Fruit fly (Drosophila melanogaster) whole organism: ENCODE data around the gene CG15390.

Experiments used
- CG8478 ChIP-seq: fragments of >200 bp; optimal IDR thresholded peaks from 2 replicates; lab custom pipeline; 2018; ENCODE audit warnings: inconsistent platforms
- Dll ChIP-seq: fragments of >200 bp; optimal IDR thresholded peaks from 2 replicates; lab custom pipeline; 2017
- EcR ChIP-seq, 2 experiments: fragments of >200 bp; optimal IDR thresholded peaks; 2 replicates each; lab custom pipeline; 2017; ENCODE audit warnings: missing biosample characterization in 2 of 2, missing genetic modification characterization in 2 of 2, missing genetic modification reagents in 2 of 2
- pan ChIP-seq: fragments of >200 bp; optimal IDR thresholded peaks from 2 replicates; lab custom pipeline; 2017
- psq ChIP-seq: fragments of >200 bp; optimal IDR thresholded peaks from 2 replicates; lab custom pipeline; 2017
- usp ChIP-seq: fragments of >200 bp; optimal IDR thresholded peaks from 2 replicates; lab custom pipeline; 2017; ENCODE audit warnings: missing biosample characterization, missing genetic modification characterization, mixed read lengths

Gene CG15390

DNA sequence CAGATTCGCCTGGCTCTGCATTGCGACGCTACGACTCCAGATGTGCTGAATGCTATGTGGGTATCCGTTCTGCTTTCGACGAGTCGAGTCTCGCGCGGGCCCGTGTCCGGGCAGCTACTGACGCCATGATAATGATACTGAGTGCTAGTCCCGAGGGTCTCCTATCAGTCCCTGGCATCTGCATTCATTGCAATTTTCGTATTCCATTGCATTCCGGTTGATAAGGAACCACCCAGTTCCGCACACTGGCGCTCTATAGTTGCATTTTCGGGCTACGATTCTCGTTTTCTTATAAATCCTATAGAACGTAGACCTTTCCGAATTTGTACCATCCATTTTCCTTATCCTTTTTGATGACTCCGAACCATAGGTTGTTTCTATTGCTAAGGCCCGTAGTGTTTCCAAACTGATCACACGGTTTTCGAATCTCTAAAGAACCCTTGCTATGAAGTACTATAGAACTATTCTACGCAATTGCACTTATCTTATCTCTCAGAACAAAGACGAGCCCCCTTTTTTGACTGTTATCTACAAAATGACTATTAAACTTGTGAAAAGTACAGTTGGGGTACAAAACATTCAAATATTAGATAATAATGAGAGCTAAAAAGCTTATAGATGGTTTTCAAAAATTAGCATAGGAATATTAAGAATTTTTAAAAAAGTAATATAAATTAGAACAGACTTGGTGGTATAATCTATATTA lies 3.0 kb upstream of the CG15390 start, which contains the start of gene CG3597:
TSS of gene CG3597 (minus strand) at position 119 of the 706 bp plus-strand sequence.
- TF ChIP-seq pan (lab: Kevin White, UChicago) (no peak), EcR (GFP tag; optimal IDR thresholded peaks at IDR 0.05; lab: Kevin White, UChicago) (no peak), Dll (no peak), CG8478 (no peak), usp (no peak), psq (lab: Kevin White, UChicago) (no peak)

DNA sequence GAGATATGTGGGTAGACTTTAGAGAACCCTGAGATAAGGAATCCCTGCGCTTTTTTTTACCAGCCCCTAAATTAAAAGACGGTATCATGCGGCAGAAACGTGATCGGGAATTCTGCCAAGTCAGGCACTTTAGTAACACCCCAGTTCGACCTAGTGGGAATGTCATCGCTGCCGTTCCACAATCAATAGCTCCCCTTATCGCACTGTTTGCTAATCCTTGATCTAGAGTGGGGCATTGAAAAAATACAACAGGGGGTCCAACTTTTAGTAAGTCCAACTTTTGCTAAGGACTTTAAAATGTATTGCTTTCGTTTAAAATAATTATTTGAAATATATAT lies 2.4 kb upstream of the CG15390 start:
- TF ChIP-seq EcR (GFP tag; optimal IDR thresholded peaks at IDR 0.05; lab: Kevin White, UChicago): no peak
- no peak for TF ChIP-seq psq (lab: Kevin White, UChicago)
- no peak for TF ChIP-seq pan (lab: Kevin White, UChicago)
- no peak for TF ChIP-seq usp
- no peak for TF ChIP-seq CG8478
- no peak for TF ChIP-seq Dll

DNA sequence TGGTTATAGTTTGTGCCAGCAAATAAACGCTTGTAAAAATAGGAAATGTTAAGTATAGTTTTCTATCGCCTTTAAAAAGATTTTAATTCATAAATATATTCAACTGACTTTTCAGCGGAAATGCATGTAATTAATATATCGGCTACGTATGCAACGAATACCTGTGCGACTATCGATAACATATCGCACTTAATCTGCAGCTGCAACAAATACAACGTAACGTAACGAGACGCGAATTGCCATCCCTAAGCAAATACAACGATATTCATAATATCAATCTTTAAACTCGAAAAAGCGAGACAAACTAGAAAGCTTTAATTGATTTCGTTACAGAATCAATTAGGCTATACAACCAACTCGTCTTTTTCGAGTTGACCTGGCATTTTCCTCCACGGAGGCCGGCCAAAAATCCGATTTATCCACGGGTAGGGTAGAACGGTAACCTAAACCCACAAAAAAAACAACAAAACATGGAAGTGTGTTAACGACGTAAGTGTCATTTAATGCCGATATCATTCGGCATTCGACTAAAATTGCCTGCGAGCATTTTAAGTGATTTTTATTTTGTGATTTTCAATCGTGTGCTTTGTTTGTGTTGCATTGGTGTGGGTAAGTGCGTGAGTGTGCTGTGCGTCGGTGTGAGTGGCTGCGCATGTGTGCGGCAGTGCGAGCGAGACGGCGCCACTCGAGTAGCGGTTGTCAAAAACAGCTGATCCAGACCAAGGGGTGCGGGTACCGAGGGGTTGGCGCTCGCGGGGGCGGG lies 1.3 kb downstream of the CG15390 start, which contains the start of gene Atxn7:
TSS of gene Atxn7 (plus strand) at position 187 of the 763 bp plus-strand sequence.
- peak; percentile 60 for TF ChIP-seq CG8478
- TF ChIP-seq psq (lab: Kevin White, UChicago): no peak

DNA sequence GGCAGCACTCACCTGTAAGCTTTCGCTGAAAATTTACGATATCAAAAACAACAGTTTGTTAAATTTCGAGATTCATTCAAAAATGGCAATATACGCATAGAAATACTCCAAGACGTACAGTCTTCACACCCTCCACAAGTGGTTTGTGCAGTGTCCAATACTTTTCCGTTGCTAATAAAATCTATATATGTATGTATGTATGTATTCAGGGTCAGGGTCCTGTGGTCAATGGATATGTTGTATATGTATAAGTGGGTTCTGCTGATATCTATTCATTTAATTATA lies 1.8 kb downstream of the CG15390 start:
- TF ChIP-seq EcR (GFP tag; optimal IDR thresholded peaks at IDR 0.05; lab: Kevin White, UChicago): no peak
- TF ChIP-seq Dll: no peak
- TF ChIP-seq usp: no peak
- no peak for TF ChIP-seq psq (lab: Kevin White, UChicago)
- TF ChIP-seq pan (lab: Kevin White, UChicago): no peak
- no peak for TF ChIP-seq CG8478

DNA sequence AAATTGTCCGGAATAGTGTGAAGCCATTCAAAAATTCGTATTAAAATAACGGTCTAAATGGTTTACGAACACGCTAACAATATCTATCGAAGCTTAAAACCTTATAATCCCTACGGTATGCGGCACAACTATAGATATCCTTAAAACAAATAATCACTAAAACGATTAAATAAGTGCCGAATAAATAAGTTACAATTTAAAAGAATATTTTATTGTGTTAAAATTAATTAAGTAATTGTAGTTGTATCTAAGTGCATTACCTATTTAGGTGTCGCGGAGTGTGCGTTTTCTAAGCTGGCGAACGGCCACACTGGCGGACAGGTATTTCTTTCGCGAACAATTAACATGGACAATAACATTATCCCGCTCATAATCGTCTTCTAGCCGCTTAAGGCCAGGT lies 6.3 kb downstream of the CG15390 start, which contains the start of gene Eogt:
TSS of gene Eogt (plus strand) at position 293 of the 400 bp plus-strand sequence.
- TF ChIP-seq CG8478 (no peak), psq (lab: Kevin White, UChicago) (no peak), EcR (GFP tag; optimal IDR thresholded peaks at IDR 0.05; lab: Kevin White, UChicago) (no peak), pan (lab: Kevin White, UChicago) (no peak), Dll (no peak), usp (no peak)

DNA sequence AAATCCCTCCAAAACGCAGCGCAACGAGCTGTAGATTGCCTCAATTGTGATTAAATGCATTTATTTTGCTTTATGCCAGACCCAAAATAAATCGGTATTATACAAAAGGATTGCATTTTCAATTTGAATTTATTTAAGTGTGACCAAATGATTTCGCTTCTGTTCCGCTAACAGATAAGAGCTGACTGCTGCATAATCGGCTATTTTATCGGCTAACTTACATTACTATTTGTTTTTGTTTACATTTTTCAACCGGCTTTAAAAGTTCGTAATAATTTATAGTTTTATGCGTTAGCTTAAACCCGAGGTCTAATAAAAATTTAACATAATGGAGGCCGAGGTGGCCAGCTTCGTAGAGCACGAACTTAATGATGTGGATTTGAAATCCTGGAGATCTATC lies 8.5 kb downstream of the CG15390 start, which contains the start of gene PIG-Wa:
TSS of gene PIG-Wa (plus strand) at position 232 of the 400 bp plus-strand sequence.
- no peak for TF ChIP-seq EcR (GFP tag; optimal IDR thresholded peaks at IDR 0.05; lab: Kevin White, UChicago)
- no peak for TF ChIP-seq pan (lab: Kevin White, UChicago)
- TF ChIP-seq usp: no peak

DNA sequence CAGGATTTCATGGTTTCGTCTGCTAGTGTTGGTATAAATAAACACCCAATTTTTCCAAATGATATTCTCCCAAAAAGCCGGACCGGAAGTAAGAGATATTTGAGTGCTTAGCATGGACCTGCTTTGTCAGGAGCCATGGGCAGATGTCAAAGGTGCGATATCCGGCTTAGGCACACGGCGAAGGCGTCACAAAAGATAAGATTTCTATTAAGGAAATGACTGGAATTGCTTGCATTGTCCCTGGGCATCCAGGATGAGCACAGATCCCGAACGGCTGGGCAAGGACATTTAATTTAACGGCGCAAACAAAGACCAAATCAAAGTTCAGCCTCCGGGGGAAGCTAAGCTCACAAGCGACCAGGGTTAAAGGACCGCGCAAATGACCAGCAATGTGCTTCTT lies 11.2 kb downstream of the CG15390 start, which contains the start of gene CG3557:
TSS of gene CG3557 (minus strand) at position 101 of the 400 bp plus-strand sequence.
- TF ChIP-seq usp: no peak
- no peak for TF ChIP-seq CG8478
- no peak for TF ChIP-seq psq (lab: Kevin White, UChicago)

DNA sequence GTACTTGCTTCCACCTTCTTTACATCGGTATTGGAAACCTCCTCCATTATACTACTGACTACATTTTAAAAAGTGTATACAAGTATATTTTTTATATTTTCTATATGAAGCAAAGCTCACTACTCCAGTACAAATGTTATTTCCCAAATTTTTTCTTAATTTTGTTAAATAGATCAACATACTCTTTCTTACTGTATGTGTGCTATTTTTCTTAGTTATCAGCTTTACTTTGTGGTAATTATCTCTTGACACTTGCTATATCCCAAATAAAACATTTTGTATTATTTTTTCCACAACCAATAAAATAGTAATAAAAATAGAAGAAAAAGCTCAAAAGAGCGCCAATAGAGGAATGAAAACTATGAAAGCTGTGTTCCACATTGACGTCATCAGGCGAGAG lies 16.1 kb downstream of the CG15390 start, which contains the start of gene CG43750:
TSS of gene CG43750 (minus strand) at position 101 of the 400 bp plus-strand sequence.
- TF ChIP-seq CG8478: no peak
- no peak for TF ChIP-seq EcR (GFP tag; optimal IDR thresholded peaks at IDR 0.05; lab: Kevin White, UChicago)
- no peak for TF ChIP-seq Dll
- no peak for TF ChIP-seq psq (lab: Kevin White, UChicago)
- no peak for TF ChIP-seq pan (lab: Kevin White, UChicago)
- no peak for TF ChIP-seq usp

DNA sequence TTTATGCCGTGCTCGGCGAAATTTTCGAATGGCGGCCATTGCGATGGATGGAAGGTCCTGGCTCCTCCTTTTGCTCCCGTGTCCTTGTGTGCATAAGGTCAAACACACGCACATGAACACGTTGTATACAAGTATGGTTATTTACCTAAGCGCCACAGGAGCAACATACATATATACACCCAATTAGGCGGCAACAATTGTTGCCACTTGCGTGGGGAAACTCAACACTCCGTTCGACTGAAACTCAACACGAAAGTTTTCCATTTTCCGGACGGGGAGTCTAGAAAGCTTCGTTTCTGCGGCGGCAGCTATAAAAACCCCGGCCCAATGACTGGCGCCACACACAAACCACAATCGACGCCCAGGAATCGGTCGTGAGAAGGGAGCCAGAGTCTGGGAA lies 16.8 kb downstream of the CG15390 start, which contains the start of gene CG46448:
TSS of gene CG46448 (plus strand) at position 340 of the 400 bp plus-strand sequence.
- TF ChIP-seq psq (lab: Kevin White, UChicago) (no peak), CG8478 (no peak), Dll (no peak), usp (no peak), pan (lab: Kevin White, UChicago) (no peak), EcR (GFP tag; optimal IDR thresholded peaks at IDR 0.05; lab: Kevin White, UChicago) (no peak)

DNA sequence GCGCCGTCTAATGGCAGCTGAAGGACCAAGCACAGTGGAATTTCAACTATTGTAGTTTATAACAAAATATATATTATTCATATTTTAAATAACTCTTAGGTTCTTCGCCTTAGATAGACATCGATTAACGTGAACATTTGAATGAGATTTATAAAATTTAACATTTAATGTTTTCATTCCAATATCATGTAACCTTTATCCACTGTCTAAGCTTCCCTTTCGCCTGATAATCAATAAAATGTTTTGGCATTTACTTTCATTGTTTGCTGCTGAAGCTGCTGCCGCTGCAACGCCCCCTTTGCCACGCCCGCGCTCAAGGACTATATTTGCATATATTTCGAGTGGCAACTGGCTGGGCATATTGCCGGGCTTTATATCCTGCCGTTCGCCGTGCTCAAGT lies 20.4 kb downstream of the CG15390 start:
- no peak for TF ChIP-seq EcR (GFP tag; optimal IDR thresholded peaks at IDR 0.05; lab: Kevin White, UChicago)

DNA sequence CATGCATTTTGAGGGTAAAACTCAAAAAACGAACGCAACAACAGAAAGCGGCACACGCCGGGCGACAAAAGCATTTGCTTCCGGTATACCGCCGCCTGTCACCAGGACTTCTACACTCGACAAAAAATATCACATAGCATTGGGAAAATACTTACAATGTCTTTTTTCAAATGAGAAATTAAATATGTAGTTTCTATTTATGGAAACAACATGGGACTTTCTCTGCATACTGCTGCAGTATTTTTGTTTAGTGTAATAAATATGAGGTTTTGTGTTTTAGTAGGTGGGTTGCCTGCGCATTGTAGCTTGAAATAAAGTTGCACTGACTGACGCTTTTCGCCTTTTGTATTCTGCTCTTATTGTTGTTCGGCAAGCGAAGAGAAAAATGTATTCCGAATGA lies 22.6 kb downstream of the CG15390 start:
- TF ChIP-seq psq (lab: Kevin White, UChicago): no peak
- TF ChIP-seq Dll: no peak
- no peak for TF ChIP-seq CG8478
- no peak for TF ChIP-seq pan (lab: Kevin White, UChicago)
- TF ChIP-seq usp: no peak
- no peak for TF ChIP-seq EcR (GFP tag; optimal IDR thresholded peaks at IDR 0.05; lab: Kevin White, UChicago)

DNA sequence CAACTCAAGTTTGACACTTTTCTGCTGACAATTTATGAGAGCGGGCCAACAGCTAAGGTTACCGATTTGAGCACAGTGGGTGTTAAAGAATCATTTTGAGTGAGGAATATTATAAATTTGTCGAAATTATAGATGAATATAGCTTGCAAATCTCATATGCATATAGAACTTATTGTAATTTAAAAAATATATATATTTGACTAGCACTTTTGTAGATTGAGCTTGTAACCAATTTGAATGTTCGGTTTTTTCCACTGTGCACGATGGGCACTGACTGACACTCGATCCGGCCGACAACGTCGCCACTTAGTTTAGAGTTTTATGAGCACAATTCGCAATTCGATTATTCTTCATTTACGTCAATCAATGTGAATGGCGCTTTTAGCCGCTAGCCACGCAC lies 23.9 kb downstream of the CG15390 start:
- no peak for TF ChIP-seq psq (lab: Kevin White, UChicago)

DNA sequence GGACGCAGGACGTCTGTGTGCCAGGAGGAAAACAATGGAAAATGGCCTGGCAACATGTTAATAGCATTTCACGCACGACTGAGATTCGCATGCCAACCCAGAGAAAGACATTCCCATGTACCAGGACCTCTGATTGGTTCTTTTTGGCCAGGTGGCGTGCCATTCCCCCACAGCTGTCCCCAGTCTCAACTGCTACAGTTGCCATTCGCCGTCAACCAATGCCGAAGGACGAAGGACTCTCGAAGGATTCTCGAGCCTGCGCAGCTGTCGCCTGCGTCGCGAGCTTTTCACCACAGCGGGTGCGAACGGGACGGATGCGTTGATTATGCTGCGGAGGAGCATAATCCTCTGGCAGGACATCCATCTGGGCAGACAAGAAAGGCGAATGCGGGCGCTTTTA lies 25.4 kb downstream of the CG15390 start, which contains the start of gene VGlut:
TSS of gene VGlut (plus strand) at position 399 of the 400 bp plus-strand sequence.
- TF ChIP-seq Dll (no peak), pan (lab: Kevin White, UChicago) (no peak), EcR (GFP tag; optimal IDR thresholded peaks at IDR 0.05; lab: Kevin White, UChicago) (no peak), usp (no peak), CG8478 (no peak), psq (lab: Kevin White, UChicago) (no peak)
